Fruit fly (Drosophila melanogaster): Measurements from ENCODE around the gene Ttc19.

Ttc19 gene

DNA sequence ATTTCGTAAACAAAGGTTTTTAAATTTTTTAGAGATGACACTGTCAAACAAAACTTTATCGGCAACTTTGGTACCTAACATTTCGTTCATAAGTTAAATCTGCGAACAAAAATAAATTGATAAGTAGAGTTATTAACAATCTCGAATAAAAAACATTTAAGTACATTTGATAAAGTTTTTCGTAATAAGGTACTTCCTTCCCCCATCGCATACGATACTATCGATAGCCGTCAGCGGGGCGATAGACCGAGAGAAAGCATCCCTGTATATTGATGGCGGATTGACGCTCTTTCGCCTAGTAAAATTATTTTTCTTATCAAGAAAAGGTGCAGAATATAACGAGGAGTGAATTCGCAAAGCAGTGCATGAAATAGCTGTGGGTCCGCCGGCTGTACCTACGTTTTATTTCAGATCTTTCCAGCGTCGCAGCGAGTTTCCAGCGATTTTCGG lies at the start of gene Ttc19, which contains the start of gene Acn:
Gene Ttc19, minus strand, starts transcription at position 38 of the 450 bp plus-strand sequence.
Gene Acn, plus strand, starts transcription at position 245 of the 450 bp plus-strand sequence.
- TF ChIP-seq CTCF (optimal IDR thresholded peaks at IDR 0.05) (peak in 1 of 2 experiments; percentile 16), CG8478 (optimal IDR thresholded peaks at IDR 0.05) (no peak)

- TF ChIP-seq CG8478 (optimal IDR thresholded peaks at IDR 0.05) (no peak), CTCF (optimal IDR thresholded peaks at IDR 0.05) (no peak)
These were observed 48.9 kb upstream of the Ttc19 start for dm6 chr2L:19093868-19094267.

- no peak for TF ChIP-seq CG8478 (optimal IDR thresholded peaks at IDR 0.05)
- TF ChIP-seq CTCF (optimal IDR thresholded peaks at IDR 0.05), result no peak
These were observed 44.4 kb upstream of the Ttc19 start for dm6 chr2L:19089385-19089784.

DNA sequence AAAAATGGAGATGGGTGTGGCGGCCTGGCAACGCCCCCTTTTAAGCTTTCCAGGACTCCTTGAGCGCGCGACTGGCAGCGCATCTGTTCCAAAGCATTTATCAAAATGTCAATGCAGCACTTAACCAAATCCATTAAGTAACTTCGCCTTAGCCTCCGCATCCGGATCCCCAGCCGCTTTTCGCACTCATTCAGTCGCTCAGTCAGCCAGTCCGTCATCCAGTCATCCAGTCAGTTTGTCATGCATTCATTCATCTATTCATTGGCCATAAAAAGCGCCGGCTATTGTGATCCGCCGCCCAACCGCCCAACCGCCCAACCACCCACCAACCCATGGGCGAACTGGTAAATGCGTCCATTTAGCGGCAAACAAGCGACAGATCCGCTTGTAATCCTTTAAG lies 43.9 kb upstream of the Ttc19 start:
- TF ChIP-seq CTCF (optimal IDR thresholded peaks at IDR 0.05), result no peak
- TF ChIP-seq CG8478 (optimal IDR thresholded peaks at IDR 0.05), result no peak

- TF ChIP-seq CG8478 (optimal IDR thresholded peaks at IDR 0.05) (no peak), CTCF (optimal IDR thresholded peaks at IDR 0.05) (no peak)
These were observed 38.4 kb upstream of the Ttc19 start for dm6 chr2L:19083320-19083764.

DNA sequence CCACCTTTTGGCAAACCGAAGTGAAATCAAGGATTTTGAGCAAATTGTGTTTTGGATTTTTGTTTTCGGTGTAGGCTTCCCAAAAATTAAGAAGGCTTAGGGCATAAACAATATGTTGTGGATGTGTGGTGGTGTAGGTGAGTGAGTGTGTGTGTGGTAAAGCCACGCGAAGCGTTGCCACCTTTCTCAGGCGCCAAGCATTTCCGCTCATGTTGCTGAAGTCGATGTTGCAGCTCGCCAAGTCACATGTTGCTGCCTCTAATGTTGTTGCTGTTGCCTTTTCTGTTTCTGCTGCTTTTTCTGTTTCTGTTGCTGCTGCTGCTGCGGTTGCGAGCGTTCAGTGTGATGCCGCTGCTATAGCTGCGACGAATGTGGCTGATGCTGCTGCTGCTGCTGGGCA lies 34.8 kb upstream of the Ttc19 start:
- no peak for TF ChIP-seq CTCF (optimal IDR thresholded peaks at IDR 0.05)
- TF ChIP-seq CG8478 (optimal IDR thresholded peaks at IDR 0.05), result no peak

DNA sequence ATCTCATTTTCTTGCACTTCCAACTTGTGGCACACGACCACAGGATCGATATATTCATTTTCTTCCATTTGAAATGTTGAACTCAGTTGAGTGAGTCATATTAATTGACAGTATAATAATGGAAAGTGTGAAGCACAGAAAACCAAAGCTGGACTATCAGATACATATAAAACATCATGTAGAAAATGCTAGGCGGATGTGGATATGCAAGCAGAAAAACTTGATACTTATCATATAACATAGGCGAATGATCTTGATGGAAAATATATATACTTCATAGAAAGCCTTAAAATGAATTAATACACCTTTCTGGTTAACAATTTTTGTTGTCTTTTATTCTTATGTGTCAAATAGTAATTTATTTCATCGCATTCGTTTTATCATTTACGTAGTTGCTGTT lies 34.0 kb upstream of the Ttc19 start, which contains the start of gene CG10700:
Gene CG10700, minus strand, starts transcription at position 101 of the 400 bp plus-strand sequence.
- no peak for TF ChIP-seq CG8478 (optimal IDR thresholded peaks at IDR 0.05)
- no peak for TF ChIP-seq CTCF (optimal IDR thresholded peaks at IDR 0.05)

dm6 chr2L:19074099-19074828 lies 29.3 kb upstream of the Ttc19 start, which contains the start of gene CG17572:
TSS of gene CG17572 (minus strand) at chr2L:19074149.
- no peak for TF ChIP-seq CG8478 (optimal IDR thresholded peaks at IDR 0.05)
- TF ChIP-seq CTCF (optimal IDR thresholded peaks at IDR 0.05), result no peak

DNA sequence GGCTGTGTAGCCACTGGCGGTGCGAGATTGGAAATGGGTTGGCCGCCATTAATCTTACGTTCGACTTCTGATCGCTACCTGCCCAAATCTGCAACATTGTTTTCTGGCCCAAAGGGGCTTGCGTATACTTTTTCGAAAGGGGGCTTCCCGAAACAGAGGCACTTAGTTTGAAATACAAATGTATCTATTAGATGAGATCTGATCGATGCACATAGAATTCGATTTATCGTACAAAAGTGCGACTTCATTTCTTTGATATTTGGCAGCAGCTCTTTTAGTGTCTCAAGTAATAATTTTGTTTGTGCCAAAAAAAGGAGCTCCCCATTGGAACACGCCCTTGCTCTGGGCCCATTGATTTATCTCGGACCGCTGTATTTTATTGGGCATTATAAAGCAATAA lies 26.8 kb upstream of the Ttc19 start:
- TF ChIP-seq CG8478 (optimal IDR thresholded peaks at IDR 0.05) (no peak), CTCF (optimal IDR thresholded peaks at IDR 0.05) (no peak)

DNA sequence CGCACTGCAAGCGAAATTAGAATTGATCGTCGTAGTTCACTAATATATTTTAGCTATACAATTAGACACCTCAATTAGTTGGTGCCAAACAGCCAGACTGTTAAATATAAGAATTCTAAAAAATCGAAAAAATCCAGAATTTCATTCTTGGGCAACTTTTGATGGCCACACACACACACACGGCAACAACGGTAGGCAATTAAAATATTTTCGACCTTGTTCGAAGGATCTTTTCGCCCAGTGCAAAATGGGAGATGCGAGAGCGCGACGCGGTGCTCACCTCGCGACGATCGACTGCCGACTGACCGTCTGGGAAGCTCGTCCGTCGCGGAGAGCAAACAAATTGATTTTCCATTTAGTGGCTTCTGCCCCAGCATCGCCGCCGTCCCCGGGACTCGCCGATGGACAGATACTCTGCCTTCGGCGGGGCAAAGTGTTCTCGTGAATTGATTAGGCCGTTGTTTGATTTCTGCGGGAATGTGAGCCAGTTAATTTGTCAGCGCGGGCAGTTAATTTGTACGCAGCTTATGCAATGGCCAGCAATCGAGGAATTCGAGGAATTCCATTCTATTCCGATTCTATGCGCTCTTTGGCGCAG lies 24.7 kb upstream of the Ttc19 start, which contains the start of gene CG10702:
Gene CG10702, minus strand, starts transcription at position 304 of the 598 bp plus-strand sequence.
- TF ChIP-seq CG8478 (optimal IDR thresholded peaks at IDR 0.05) (no peak), CTCF (optimal IDR thresholded peaks at IDR 0.05) (no peak)

- TF ChIP-seq CTCF (optimal IDR thresholded peaks at IDR 0.05), result no peak
- TF ChIP-seq CG8478 (optimal IDR thresholded peaks at IDR 0.05), result no peak
These were observed 23.4 kb upstream of the Ttc19 start for dm6 chr2L:19068393-19068792.

- TF ChIP-seq CG8478 (optimal IDR thresholded peaks at IDR 0.05) (no peak), CTCF (optimal IDR thresholded peaks at IDR 0.05) (no peak)
These were observed 19.8 kb upstream of the Ttc19 start, which contains the start of gene CG17343 for dm6 chr2L:19064706-19065105. TSS of gene CG17343 (plus strand) at chr2L:19064929.

- TF ChIP-seq CG8478 (optimal IDR thresholded peaks at IDR 0.05), result no peak
- no peak for TF ChIP-seq CTCF (optimal IDR thresholded peaks at IDR 0.05)
These were observed 18.2 kb upstream of the Ttc19 start, which contains the start of gene Dus4 for dm6 chr2L:19063090-19063692. TSS of gene Dus4 (plus strand) at chr2L:19063295.

DNA sequence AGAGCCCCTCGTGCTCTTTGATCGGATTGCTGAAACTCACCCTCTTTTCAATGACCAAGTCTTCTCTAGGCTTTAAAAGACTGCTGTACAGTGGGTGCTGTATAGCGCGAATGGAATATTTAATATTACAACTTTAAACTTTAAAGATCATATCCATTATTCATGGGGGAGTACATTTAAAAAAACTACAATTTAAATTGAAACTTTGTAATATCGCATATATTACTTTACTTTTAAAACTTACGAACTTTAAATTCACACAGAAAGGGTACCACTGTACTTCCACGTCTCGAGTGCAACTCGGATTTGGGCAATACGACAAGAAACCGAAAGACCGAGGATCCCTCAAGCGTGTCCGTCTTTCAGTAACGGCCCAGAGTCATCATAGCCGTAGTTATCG lies 14.0 kb upstream of the Ttc19 start, which contains the start of gene Phlpp:
Gene Phlpp, plus strand, starts transcription at position 214 of the 400 bp plus-strand sequence.
- no peak for TF ChIP-seq CG8478 (optimal IDR thresholded peaks at IDR 0.05)
- TF ChIP-seq CTCF (optimal IDR thresholded peaks at IDR 0.05), result no peak

DNA sequence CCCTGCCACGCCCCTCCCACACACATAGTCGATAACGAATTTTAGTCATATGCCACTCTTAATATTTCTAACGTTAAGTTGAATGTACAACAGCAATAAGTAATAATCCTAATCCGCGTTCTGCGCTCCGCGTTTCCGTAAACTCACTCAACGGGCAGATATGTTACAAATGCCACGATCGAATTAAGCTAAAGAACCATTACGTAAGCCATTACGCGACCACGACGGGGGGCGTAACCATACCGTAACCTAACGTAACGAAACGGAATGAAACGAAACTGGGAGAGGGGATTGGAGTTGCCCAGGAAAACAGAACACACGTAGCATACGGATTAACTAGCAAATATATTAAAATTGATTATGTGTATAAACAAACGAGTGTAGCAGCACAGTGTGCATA lies 12.9 kb upstream of the Ttc19 start:
- no peak for TF ChIP-seq CG8478 (optimal IDR thresholded peaks at IDR 0.05)
- no peak for TF ChIP-seq CTCF (optimal IDR thresholded peaks at IDR 0.05)
